Worm (Caenorhabditis elegans): Measurements from ENCODE around the gene C33H5.2.

ce11 chrIV:7836030-7836429 is 31.2 kb downstream of the C33H5.2 start:
- TF ChIP-seq zag-1 (tag; optimal IDR thresholded peaks at IDR 0.05) (no peak), nhr-25 (tag; optimal IDR thresholded peaks at IDR 0.05) (peak; percentile 44), ceh-82 (tag; optimal IDR thresholded peaks at IDR 0.05) (no peak), nhr-12 (tag; optimal IDR thresholded peaks at IDR 0.05) (no peak), unc-39 (tag; optimal IDR thresholded peaks at IDR 0.05) (no peak), peb-1 (tag; optimal IDR thresholded peaks at IDR 0.05) (no peak), nhr-11 (tag; optimal IDR thresholded peaks at IDR 0.05) (no peak), alr-1 (tag; optimal IDR thresholded peaks at IDR 0.05) (no peak), egl-27 (tag; optimal IDR thresholded peaks at IDR 0.05) (no peak), ztf-11 (tag; optimal IDR thresholded peaks at IDR 0.05) (no peak), ceh-16 (tag; optimal IDR thresholded peaks at IDR 0.05) (no peak), aly-2 (tag; optimal IDR thresholded peaks at IDR 0.05) (no peak)

All from whole organism, L2 larva.